Worm (Caenorhabditis elegans) whole organism, young adult: ENCODE measurements around the gene F49E12.12.

ENCODE experiments used
- F57A8.1 ChIP-seq: fragments of 200-800 bp; sonication (Bioruptor generic); optimal IDR thresholded peaks from 2 replicates; lab custom pipeline; 2018; ENCODE audit warnings: mild to moderate bottlenecking, missing genetic modification characterization, moderate library complexity, missing compliant biosample characterization
- athp-1 ChIP-seq: sonication (generic microtip); optimal IDR thresholded peaks from 2 replicates; lab custom pipeline; 2017; ENCODE audit warnings: mild to moderate bottlenecking, missing genetic modification characterization, missing compliant biosample characterization
- attf-3 ChIP-seq: fragments of 200-800 bp; sonication (Bioruptor generic); conservative IDR thresholded peaks from 2 replicates; pipeline ENCODE4 v1.3.6; 2022; ENCODE audit warnings: missing genetic modification reagents, missing genetic modification characterization, missing compliant biosample characterization
- attf-6 ChIP-seq: fragments of 200-800 bp; sonication (Bioruptor generic); IDR thresholded peaks from 2 replicates; pipeline ENCODE4 v1.3.6; 2022; ENCODE audit warnings: missing genetic modification reagents, missing genetic modification characterization, missing compliant biosample characterization
- cebp-2 ChIP-seq: fragments of 200-800 bp; sonication (Bioruptor generic); IDR thresholded peaks from 2 replicates; pipeline ENCODE4 v1.3.6; 2022; ENCODE audit warnings: missing genetic modification characterization, missing compliant biosample characterization
- ceh-91 ChIP-seq: fragments of 200-800 bp; sonication (Bioruptor generic); IDR thresholded peaks from 2 replicates; pipeline ENCODE4 v1.3.6; 2022; ENCODE audit warnings: missing genetic modification reagents, missing genetic modification characterization, missing compliant biosample characterization
- hmg-1.2 ChIP-seq: fragments of 200-800 bp; sonication (Bioruptor generic); IDR thresholded peaks from 2 replicates; pipeline ENCODE4 v1.3.6; 2022; ENCODE audit warnings: missing genetic modification reagents, missing genetic modification characterization, missing compliant biosample characterization
- mcd-1 ChIP-seq: fragments of 200-800 bp; sonication (Bioruptor generic); IDR thresholded peaks from 2 replicates; pipeline ENCODE4 v1.3.6; 2022; ENCODE audit warnings: missing genetic modification reagents, missing genetic modification characterization, missing compliant biosample characterization
- pbrm-1 ChIP-seq: fragments of 200-800 bp; sonication (Bioruptor generic); IDR thresholded peaks from 2 replicates; pipeline ENCODE4 v1.3.6; 2022; ENCODE audit warnings: missing genetic modification reagents, missing genetic modification characterization, missing compliant biosample characterization
- sea-2 ChIP-seq: fragments of 200-800 bp; sonication (Bioruptor generic); IDR thresholded peaks from 2 replicates; pipeline ENCODE4 v1.3.6; 2022; ENCODE audit warnings: missing genetic modification characterization, missing compliant biosample characterization
- snpc-1.1 ChIP-seq: sonication (generic microtip); optimal IDR thresholded peaks from 2 replicates; lab custom pipeline; 2017; ENCODE audit warnings: missing genetic modification characterization, mild to moderate bottlenecking, missing compliant biosample characterization, antibody characterized with exemption, moderate library complexity, missing genotype, missing genetic modification reagents; ENCODE audit not compliant: insufficient read depth
- snpc-4 ChIP-seq, 5 experiments: fragments of 150-350 bp in 1 of 5; sonication (generic microtip) in 4 of 5; optimal IDR thresholded peaks; 2 replicates each; lab custom pipeline; 2014 to 2018; ENCODE audit warnings: missing genetic modification characterization in 5 of 5, missing biosample characterization in 3 of 5, antibody characterized with exemption in 2 of 5, mild to moderate bottlenecking in 2 of 5, missing compliant biosample characterization in 2 of 5, missing genotype in 2 of 5, moderate library complexity in 2 of 5, missing genetic modification reagents in 1 of 5
- tbx-9 ChIP-seq: sonication (generic microtip); optimal IDR thresholded peaks from 2 replicates; lab custom pipeline; 2016; ENCODE audit warnings: borderline replicate concordance, missing genetic modification characterization, inconsistent platforms, missing compliant biosample characterization

Gene F49E12.12

DNA sequence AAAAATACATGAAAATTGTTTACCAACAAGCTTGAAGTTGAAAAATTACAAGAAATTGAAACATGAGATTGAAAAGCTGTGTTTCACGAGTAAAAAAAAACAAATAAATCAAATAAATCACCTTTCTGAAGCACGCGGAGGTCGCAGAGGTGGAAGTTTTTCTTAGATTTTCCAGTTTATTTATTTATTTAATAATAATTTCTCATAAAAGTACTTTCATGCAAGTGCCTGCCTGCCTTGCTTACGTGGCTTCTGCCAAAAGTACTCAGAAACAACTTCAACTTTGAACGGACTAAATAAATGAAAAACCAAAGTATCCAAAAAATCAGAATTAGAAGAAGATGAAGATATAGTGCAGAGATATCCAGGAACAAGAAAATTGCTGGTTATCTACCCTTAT is 50.7 kb downstream of the F49E12.12 start, which contains the start of gene acp-2:
Gene acp-2 (minus strand): TSS at position 101 of the 400 bp plus-strand sequence.
- no peak for TF ChIP-seq tbx-9 (tag; lab: Kevin White, UChicago)
- no peak for TF ChIP-seq sea-2 (GFP tag; lab: Robert Waterston, UW)
- TF ChIP-seq cebp-2 (GFP tag; lab: Robert Waterston, UW) = no peak
- no peak for TF ChIP-seq F57A8.1 (GFP tag; lab: Kevin White, UChicago)
- TF ChIP-seq ceh-91 (GFP tag; lab: Robert Waterston, UW) = no peak
- TF ChIP-seq mcd-1 (GFP tag; lab: Robert Waterston, UW) = no peak
- no peak for TF ChIP-seq attf-3
- no peak for TF ChIP-seq athp-1 (tag; lab: Kevin White, UChicago)

DNA sequence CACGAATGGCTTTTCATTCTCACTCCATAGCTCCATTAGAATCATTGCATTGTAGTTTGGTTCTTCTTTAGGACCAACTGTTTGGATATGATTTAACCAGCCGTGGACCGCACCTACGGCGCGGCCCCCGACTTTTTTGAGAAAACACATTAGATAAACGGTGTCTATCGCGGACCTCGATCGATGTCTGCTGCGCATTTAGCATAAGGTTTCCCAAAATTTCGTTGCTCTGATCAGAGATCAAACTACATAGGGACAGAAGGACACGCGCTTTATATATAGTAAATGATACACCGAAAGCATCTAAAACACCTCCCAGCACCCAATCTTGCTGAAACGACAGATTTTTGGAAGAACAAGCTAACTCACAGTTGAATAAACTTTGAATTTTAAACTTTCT is 51.7 kb downstream of the F49E12.12 start:
- peak; percentile 61 for TF ChIP-seq pbrm-1 (GFP tag; lab: Robert Waterston, UW)
- peak; percentile 51 for TF ChIP-seq snpc-1.1
- TF ChIP-seq hmg-1.2 (GFP tag; lab: Robert Waterston, UW) = peak; percentile 46
- peak; percentile 33 for TF ChIP-seq snpc-4 (GFP tag; optimal IDR thresholded peaks at IDR 0.05; lab: Kevin White, UChicago)
- TF ChIP-seq snpc-4 (tag; optimal IDR thresholded peaks at IDR 0.05; lab: Kevin White, UChicago) = peak in 2 of 4 experiments; percentile 55 to 85
- TF ChIP-seq attf-6 (GFP tag; lab: Robert Waterston, UW) = 0 out of 2 replicates have a peak, but pooled peaks have one; percentile 67
